Fruit fly (Drosophila melanogaster) Kc167 (cell line): ENCODE data around the gene CG15414.

Experiments
- Myc ChIP-seq: fragments of >200 bp; optimal IDR thresholded peaks from 2 replicates; lab custom pipeline; 2017; ENCODE audit warnings: missing external identifiers
- Sin3A ChIP-seq: fragments of >200 bp; optimal IDR thresholded peaks from 2 replicates; lab custom pipeline; 2018; ENCODE audit warnings: missing external identifiers
- h ChIP-seq: fragments of >200 bp; optimal IDR thresholded peaks from 3 replicates; lab custom pipeline; 2018; ENCODE audit warnings: missing external identifiers
- insv ChIP-seq: fragments of >200 bp; optimal IDR thresholded peaks from 3 replicates; lab custom pipeline; 2018; ENCODE audit warnings: missing external identifiers
- psq ChIP-seq: fragments of >200 bp; optimal IDR thresholded peaks from 2 replicates; lab custom pipeline; 2017; ENCODE audit warnings: missing external identifiers
- ttk ChIP-seq: sonication (Bioruptor generic); optimal IDR thresholded peaks from 2 replicates; lab custom pipeline; 2017; ENCODE audit warnings: missing external identifiers

Gene CG15414

DNA sequence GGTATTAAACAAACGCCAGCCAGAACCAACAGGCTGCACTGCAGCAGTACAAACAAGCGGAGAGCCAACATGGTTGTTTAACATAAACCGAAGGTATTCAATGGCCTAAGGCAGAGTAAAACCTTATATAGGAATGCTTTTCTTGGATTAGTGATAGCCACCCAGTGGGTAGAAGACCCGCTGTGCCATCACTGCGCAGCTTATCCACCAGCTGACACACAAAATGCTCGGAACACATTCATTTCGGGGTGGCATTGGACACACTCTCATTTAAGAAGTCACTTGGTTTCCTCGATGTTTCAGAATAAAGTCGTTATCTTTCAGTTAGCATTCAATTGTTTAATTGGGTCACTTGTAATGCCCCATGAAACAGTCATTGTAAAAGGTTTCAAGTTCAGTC lies 19.1 kb upstream of the CG15414 start, which contains the start of gene CG31954:
Gene CG31954 (minus strand): TSS at position 101 of the 400 bp plus-strand sequence.
- TF ChIP-seq h (lab: Kevin White, UChicago) (no peak), Myc (no peak), ttk (lab: Kevin White, UChicago) (no peak), psq (lab: Kevin White, UChicago) (no peak), Sin3A (lab: Kevin White, UChicago) (no peak), insv (lab: Kevin White, UChicago) (no peak)

DNA sequence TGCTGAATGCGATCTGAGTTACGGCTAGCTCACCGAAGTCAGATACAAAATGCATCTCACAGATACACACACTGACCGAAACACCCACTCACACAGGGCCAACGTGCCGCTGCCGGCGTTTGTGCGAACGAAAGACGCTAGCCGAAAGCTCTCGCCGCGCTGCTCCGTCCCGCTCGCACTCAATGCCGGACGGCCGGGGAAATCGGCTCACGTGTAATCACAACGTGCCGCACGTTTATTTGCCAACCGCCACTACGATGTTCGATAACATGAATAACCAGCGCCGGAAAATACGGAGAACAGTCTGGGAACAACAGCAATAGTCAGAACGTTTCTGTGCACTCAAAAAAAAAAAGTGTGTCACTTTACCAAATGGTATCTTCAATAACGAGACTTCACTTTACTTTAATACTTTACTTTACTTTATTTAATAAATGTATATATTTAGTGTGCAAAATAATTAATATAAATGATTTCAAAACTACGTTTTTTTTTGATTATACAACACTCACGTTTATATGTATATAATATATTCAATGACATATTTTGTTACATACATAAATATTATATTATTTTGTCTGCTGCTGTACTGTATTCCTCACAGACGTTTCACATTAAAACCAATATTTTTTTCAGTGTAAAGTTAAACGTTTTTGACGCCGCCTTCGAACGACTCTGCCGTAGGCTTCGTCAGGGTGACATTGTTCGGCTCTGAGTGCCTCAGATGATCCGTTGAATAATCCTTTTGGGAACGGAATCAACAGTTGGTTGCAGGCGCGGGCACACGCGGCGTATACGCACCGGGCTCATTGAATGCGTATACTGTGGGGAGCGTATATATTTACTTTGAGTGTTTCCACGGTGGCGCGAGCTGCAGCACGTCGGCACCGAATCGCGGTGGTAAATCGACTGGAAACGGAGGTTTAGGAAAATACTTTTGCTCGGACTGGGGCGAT lies 16.6 kb upstream of the CG15414 start, which contains the start of gene tim:
Gene tim (minus strand): TSS at position 911 of the 956 bp plus-strand sequence.
- TF ChIP-seq Sin3A (lab: Kevin White, UChicago) (no peak), Myc (no peak), ttk (lab: Kevin White, UChicago) (no peak), psq (lab: Kevin White, UChicago) (no peak), h (lab: Kevin White, UChicago) (no peak), insv (lab: Kevin White, UChicago) (no peak)

DNA sequence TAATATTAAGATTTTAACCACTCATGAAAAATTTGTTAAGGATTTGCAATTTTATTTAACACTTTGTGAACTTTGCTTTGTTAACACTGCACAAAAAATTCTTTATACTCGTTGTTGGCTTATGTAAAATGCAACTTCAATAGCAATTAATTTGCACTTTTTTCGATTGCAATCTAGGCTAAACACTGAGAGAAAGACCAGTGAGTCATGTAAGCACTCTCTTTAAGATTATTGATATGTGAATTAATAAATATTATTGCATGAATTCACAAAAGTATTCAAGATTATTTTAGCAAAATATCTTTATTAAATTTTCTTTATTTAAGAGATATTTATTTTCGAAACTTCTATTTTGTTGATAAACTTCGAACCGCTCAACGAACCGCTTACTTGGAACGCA lies 15.9 kb upstream of the CG15414 start:
- TF ChIP-seq psq (lab: Kevin White, UChicago), result no peak
- TF ChIP-seq Sin3A (lab: Kevin White, UChicago), result no peak
- no peak for TF ChIP-seq Myc
- TF ChIP-seq ttk (lab: Kevin White, UChicago), result no peak
- TF ChIP-seq insv (lab: Kevin White, UChicago), result no peak
- TF ChIP-seq h (lab: Kevin White, UChicago), result no peak

DNA sequence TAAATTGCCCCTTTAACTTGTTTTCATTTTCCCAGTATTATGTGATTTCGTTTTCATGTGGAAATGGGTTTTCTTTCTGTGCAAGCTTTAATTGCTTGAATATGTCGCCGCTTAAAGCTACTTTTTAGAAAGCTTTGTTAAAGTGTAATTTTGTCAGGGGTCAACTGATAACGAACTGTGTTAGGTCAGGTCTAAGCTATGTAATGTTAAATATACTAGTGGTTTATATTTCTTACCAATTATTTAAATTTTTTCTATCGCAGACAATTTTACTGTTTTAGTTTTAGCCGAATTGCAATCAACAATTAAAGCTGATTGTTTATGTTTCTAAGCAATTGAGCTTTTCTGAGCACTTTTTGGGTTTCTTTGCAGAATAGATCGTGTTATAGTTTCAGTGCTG lies 15.5 kb upstream of the CG15414 start:
- no peak for TF ChIP-seq h (lab: Kevin White, UChicago)
- no peak for TF ChIP-seq ttk (lab: Kevin White, UChicago)
- no peak for TF ChIP-seq Sin3A (lab: Kevin White, UChicago)
- TF ChIP-seq insv (lab: Kevin White, UChicago), result no peak
- no peak for TF ChIP-seq psq (lab: Kevin White, UChicago)
- TF ChIP-seq Myc, result no peak

DNA sequence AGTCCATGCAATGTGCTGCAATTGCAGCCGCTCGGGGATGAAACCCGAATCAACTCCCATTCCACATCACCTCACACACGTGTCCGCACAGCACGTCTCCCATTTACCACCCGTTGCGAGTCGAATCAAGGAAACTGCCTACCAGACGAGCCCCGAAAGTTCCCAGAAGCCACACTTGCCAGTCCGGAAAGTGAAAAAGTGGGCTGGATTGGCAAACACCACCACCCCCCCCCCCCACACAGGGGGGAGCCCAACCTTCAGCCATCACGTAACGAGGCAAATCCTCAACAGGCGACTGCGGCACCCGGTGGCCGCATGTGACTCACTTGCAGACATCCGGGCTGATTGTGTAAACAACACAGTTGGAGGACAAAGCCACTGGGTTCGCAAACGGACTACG lies 14.0 kb upstream of the CG15414 start:
- TF ChIP-seq psq (lab: Kevin White, UChicago) (no peak), Myc (no peak), Sin3A (lab: Kevin White, UChicago) (no peak), h (lab: Kevin White, UChicago) (no peak)

DNA sequence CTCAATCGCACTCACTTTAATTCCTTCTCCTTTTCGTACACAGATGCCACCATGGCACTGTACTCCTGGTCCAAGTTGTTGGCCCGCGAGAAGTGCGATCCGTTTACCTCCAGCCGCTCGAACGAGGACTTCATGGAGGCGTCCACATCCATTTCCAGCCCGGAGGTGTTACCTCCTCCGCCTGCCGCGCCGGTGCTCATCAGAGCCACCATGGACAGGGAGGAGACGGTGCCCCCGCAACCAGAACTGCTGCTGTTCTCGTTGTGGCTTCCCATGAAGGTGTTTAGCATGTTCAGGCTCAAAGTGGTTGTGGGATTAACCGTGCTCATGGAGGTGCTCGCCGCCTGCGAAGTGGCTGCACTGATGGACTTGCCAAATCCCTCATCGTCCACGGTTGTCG lies 4.6 kb upstream of the CG15414 start:
- TF ChIP-seq insv (lab: Kevin White, UChicago) (no peak), ttk (lab: Kevin White, UChicago) (no peak), h (lab: Kevin White, UChicago) (no peak), psq (lab: Kevin White, UChicago) (no peak), Myc (no peak), Sin3A (lab: Kevin White, UChicago) (no peak)

DNA sequence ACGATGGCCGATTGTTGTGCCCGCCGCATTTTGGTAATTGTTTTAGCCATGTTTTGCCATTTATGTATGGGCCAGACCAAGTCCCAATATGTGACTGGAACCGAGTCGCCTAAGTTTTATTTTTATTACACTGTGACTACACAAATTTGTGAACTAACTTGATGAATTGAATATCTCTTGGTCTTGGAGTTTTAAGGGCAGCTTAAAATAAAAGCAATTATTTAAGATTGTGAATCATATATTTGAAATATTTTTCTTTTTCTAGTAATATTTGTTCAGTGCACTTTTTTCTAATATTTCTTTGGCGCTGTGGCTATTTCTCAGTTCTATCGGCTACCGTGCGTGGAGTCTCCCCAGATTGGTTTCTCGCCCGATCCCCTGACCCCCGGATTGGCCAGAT lies 2.6 kb upstream of the CG15414 start:
- no peak for TF ChIP-seq psq (lab: Kevin White, UChicago)

DNA sequence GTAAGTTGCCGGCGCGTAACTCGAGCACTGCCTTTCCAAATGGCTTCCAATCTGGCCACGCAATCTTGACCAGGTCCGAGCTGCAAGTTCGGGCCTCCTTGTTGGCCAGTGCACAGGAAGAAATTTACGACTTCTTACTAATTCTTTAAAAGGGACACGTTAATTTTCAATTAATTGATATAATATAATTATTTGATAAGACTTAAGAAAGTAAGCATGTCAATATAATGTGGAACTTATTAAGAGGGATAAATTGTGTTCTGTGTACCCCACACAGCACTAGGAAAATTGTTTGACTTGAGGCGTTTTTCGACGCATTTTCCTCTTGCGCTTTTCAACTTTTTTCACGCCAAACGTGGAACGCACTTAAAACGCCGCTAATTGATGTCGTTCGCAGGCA lies 5.4 kb downstream of the CG15414 start:
- TF ChIP-seq insv (lab: Kevin White, UChicago) (no peak), Myc (no peak), psq (lab: Kevin White, UChicago) (no peak), Sin3A (lab: Kevin White, UChicago) (no peak), h (lab: Kevin White, UChicago) (no peak)

DNA sequence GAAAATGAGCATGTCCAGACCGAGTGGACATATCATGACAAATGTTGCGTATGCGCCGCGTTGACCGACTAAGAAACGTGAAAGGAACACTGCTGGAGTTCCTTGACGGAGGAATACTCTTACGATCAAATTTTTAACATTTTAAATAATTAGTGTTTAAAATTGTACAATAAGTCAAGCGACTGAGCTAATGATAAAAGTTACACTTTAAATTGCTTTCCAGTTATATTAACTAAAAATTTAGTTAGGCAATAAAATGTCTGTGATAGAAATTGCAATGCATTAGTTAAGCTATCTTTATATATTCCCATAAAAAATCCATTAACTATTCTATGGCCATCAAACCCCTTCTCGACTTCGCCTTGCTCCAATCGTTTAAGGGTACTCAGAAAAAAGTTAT lies 6.1 kb downstream of the CG15414 start:
- TF ChIP-seq ttk (lab: Kevin White, UChicago), result no peak
- no peak for TF ChIP-seq insv (lab: Kevin White, UChicago)
- no peak for TF ChIP-seq psq (lab: Kevin White, UChicago)
- no peak for TF ChIP-seq Myc
- no peak for TF ChIP-seq h (lab: Kevin White, UChicago)
- no peak for TF ChIP-seq Sin3A (lab: Kevin White, UChicago)

DNA sequence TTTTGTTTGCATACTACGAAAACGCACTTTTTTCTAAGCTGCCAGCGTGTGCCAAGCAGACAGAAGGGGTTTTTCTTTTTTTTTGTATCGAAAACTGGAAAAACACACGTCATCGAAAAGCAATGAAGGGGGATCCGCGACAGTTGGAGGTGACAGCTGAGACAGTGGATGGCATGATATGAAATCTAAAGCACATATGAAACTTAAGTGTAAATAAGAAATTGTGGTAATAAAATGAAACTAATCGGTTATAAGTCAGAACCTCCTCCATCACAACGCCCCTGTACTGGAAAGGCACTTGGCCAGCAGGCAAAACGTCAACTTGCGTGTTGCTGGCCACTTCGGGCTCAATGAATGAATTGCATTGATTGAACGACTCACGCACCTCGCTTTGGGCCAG lies 7.2 kb downstream of the CG15414 start:
- TF ChIP-seq h (lab: Kevin White, UChicago), result no peak
- TF ChIP-seq Sin3A (lab: Kevin White, UChicago), result no peak
- no peak for TF ChIP-seq Myc
- TF ChIP-seq psq (lab: Kevin White, UChicago), result no peak
- no peak for TF ChIP-seq ttk (lab: Kevin White, UChicago)
- no peak for TF ChIP-seq insv (lab: Kevin White, UChicago)

DNA sequence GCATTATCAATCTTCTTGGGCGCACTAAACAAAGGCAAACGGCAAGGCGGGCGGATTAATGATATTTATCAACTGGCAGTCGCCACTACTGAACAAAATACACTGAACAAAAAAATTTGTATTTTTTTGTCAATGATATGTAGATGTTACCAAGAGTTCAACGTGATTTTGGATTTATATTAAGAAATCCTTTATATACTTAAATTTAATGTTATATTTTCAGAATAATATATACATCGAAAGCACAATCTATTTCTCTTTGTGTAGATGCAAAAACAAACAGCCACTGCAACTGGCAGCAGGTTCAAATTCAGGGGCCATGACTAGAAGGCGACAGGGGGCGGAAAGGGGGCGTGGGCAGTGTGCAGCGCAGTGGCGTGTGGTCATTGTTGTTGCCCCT lies 8.2 kb downstream of the CG15414 start:
- no peak for TF ChIP-seq psq (lab: Kevin White, UChicago)
- no peak for TF ChIP-seq h (lab: Kevin White, UChicago)
- TF ChIP-seq ttk (lab: Kevin White, UChicago), result no peak
- no peak for TF ChIP-seq insv (lab: Kevin White, UChicago)
- no peak for TF ChIP-seq Myc
- TF ChIP-seq Sin3A (lab: Kevin White, UChicago), result no peak

DNA sequence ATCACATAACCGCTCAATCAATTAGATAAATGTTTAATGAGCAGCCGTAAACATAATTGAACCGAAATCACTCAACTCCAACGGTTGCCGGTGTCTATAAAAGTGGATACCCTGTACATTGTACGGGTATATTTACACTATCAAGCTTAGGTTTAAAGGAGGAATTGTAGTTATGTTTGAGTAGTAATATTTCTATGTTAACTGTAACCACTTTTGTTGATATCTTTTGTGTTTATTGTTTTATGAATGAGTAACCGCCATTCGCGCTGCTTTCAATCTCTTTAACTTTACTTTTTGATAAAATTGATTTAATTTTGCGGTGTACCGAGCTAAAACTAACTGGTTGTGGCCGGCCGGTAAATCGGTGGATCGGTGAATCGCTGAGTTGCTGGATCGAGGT lies 8.8 kb downstream of the CG15414 start:
- TF ChIP-seq psq (lab: Kevin White, UChicago) (no peak), ttk (lab: Kevin White, UChicago) (no peak), Sin3A (lab: Kevin White, UChicago) (no peak), insv (lab: Kevin White, UChicago) (no peak), h (lab: Kevin White, UChicago) (no peak), Myc (no peak)
